Fruit fly (Drosophila melanogaster) whole organism, adult: ENCODE results near the gene CG33490.

Source experiments
- CG11617 ChIP-seq: fragments of 200-800 bp; sonication (Bioruptor generic); optimal IDR thresholded peaks from 2 replicates; lab custom pipeline; 2017; ENCODE audit warnings: mild to moderate bottlenecking, missing biosample characterization, missing genetic modification reagents, missing genetic modification characterization
- CG12768 ChIP-seq: fragments of 200-800 bp; sonication (Bioruptor generic); optimal IDR thresholded peaks from 2 replicates; lab custom pipeline; 2017; ENCODE audit warnings: missing biosample characterization, missing genetic modification characterization, mild to moderate bottlenecking, moderate library complexity, missing genetic modification reagents
- CG14711 ChIP-seq: fragments of 200-800 bp; sonication (Bioruptor generic); optimal IDR thresholded peaks from 2 replicates; lab custom pipeline; 2018; ENCODE audit warnings: missing biosample characterization, mild to moderate bottlenecking, missing genetic modification characterization, moderate library complexity
- CG1620 ChIP-seq: fragments of 200-800 bp; sonication (Bioruptor generic); optimal IDR thresholded peaks from 2 replicates; lab custom pipeline; 2016; ENCODE audit warnings: missing biosample characterization, missing genetic modification characterization
- CG7101 ChIP-seq: fragments of 200-800 bp; sonication (Bioruptor generic); optimal IDR thresholded peaks from 2 replicates; lab custom pipeline; 2018; ENCODE audit warnings: missing biosample characterization, mild to moderate bottlenecking, missing genetic modification characterization, moderate library complexity
- Crg-1 ChIP-seq: fragments of 200-800 bp; sonication (Bioruptor generic); optimal IDR thresholded peaks from 2 replicates; lab custom pipeline; 2016; ENCODE audit warnings: missing biosample characterization, missing genetic modification characterization
- Hr96 ChIP-seq: fragments of 200-800 bp; sonication (Bioruptor generic); optimal IDR thresholded peaks from 2 replicates; lab custom pipeline; 2016; ENCODE audit warnings: missing biosample characterization, missing genetic modification characterization
- bab1 ChIP-seq: fragments of 200-800 bp; sonication (Bioruptor generic); optimal IDR thresholded peaks from 3 replicates; lab custom pipeline; 2019; ENCODE audit warnings: missing biosample characterization, mild to moderate bottlenecking, missing genetic modification characterization, moderate library complexity
- cic ChIP-seq: fragments of 200-800 bp; sonication (Bioruptor generic); optimal IDR thresholded peaks from 2 replicates; lab custom pipeline; 2017; ENCODE audit warnings: missing biosample characterization, mild to moderate bottlenecking, missing genetic modification characterization, moderate library complexity
- pad ChIP-seq: fragments of 200-800 bp; sonication (Bioruptor generic); optimal IDR thresholded peaks from 3 replicates; lab custom pipeline; 2017; ENCODE audit warnings: missing biosample characterization, missing genetic modification characterization, mild to moderate bottlenecking, moderate library complexity, missing genetic modification reagents
- tj ChIP-seq: fragments of 200-800 bp; sonication (Bioruptor generic); optimal IDR thresholded peaks from 3 replicates; lab custom pipeline; 2017; ENCODE audit warnings: missing biosample characterization, mild to moderate bottlenecking, missing genetic modification characterization, moderate library complexity

DNA sequence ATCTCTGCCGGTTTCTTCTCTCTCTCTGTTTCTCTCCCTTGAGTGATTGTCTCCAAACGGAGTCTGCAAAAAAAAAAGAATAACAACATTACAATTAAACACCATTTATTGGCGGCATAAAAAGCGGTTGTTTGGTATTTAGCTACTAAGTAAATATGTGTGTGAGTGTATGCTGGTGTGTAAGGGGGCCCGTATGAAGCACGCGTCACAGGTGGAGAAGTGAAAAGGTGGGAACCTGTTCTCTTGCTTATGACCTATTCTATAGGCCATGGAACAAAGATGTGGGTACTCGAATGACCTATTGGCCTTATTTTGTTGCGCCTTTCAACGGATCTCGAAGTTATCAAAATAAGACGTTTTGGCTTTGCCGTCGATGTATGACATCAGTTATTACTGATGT, 14.1 kb upstream of the CG33490 start:
- TF ChIP-seq pad (GFP tag; lab: Kevin White, UChicago) (no peak), bab1 (GFP tag; lab: Kevin White, UChicago) (no peak), CG12768 (no peak), Hr96 (no peak), tj (GFP tag; lab: Kevin White, UChicago) (no peak), cic (GFP tag; lab: Kevin White, UChicago) (no peak), CG1620 (GFP tag; lab: Kevin White, UChicago) (no peak), CG14711 (tag; lab: Kevin White, UChicago) (no peak), Crg-1 (GFP tag; lab: Kevin White, UChicago) (no peak), CG7101 (tag; lab: Kevin White, UChicago) (no peak), CG11617 (GFP tag; lab: Kevin White, UChicago) (no peak)
